Worm (Caenorhabditis elegans) whole organism, L3 larva: ENCODE data around the gene W04D12.1.

ENCODE experiments used
- aly-2 ChIP-seq: fragments of 150-350 bp; optimal IDR thresholded peaks from 2 replicates; lab custom pipeline; 2014; ENCODE audit warnings: missing biosample characterization, missing genetic modification characterization
- ama-1 ChIP-seq: fragments of 150-350 bp; optimal IDR thresholded peaks from 2 replicates; lab custom pipeline; 2018
- ceh-16 ChIP-seq: sonication (generic microtip); optimal IDR thresholded peaks from 2 replicates; lab custom pipeline; 2017; ENCODE audit warnings: missing biosample characterization, missing genetic modification characterization
- ceh-28 ChIP-seq: fragments of 150-350 bp; optimal IDR thresholded peaks from 2 replicates; lab custom pipeline; 2014; ENCODE audit warnings: missing biosample characterization, missing genetic modification reagents, missing genetic modification characterization
- ceh-82 ChIP-seq: fragments of 150-350 bp; optimal IDR thresholded peaks from 2 replicates; lab custom pipeline; 2014; ENCODE audit warnings: missing biosample characterization, missing genetic modification characterization
- egl-27 ChIP-seq: sonication (generic microtip); optimal IDR thresholded peaks from 4 replicates; lab custom pipeline; 2017; ENCODE audit warnings: missing biosample characterization, missing genetic modification reagents, missing genetic modification characterization
- egl-5 ChIP-seq: fragments of 150-350 bp; optimal IDR thresholded peaks from 2 replicates; lab custom pipeline; 2017; ENCODE audit warnings: missing biosample characterization, missing genetic modification reagents, missing genetic modification characterization, inconsistent platforms
- elt-1 ChIP-seq: fragments of 150-350 bp; optimal IDR thresholded peaks from 2 replicates; lab custom pipeline; 2014; ENCODE audit warnings: missing biosample characterization, missing genetic modification characterization
- elt-2 ChIP-seq: sonication (generic microtip); optimal IDR thresholded peaks from 2 replicates; lab custom pipeline; 2016; ENCODE audit warnings: missing genetic modification reagents, mild to moderate bottlenecking, missing genetic modification characterization, missing compliant biosample characterization
- elt-3 ChIP-seq, 3 experiments: fragments of 150-350 bp in 1 of 3; sonication (generic microtip) in 2 of 3; optimal IDR thresholded peaks; 2 replicates in 2 of 3; 4 replicates in 1 of 3; lab custom pipeline; 2014 to 2017; ENCODE audit warnings: missing biosample characterization in 3 of 3, missing genetic modification characterization in 3 of 3
- fos-1 ChIP-seq: fragments of 150-350 bp; optimal IDR thresholded peaks from 2 replicates; lab custom pipeline; 2014; ENCODE audit warnings: missing biosample characterization, missing genetic modification characterization
- jun-1 ChIP-seq: fragments of 150-350 bp; optimal IDR thresholded peaks from 2 replicates; lab custom pipeline; 2014; ENCODE audit warnings: missing biosample characterization, missing genetic modification reagents, missing genetic modification characterization
- lin-15B ChIP-seq: fragments of 150-350 bp; optimal IDR thresholded peaks from 2 replicates; lab custom pipeline; 2014; ENCODE audit warnings: missing biosample characterization, missing genetic modification characterization
- lsy-12 ChIP-seq: sonication (generic microtip); optimal IDR thresholded peaks from 2 replicates; lab custom pipeline; 2016; ENCODE audit warnings: mild to moderate bottlenecking, missing genetic modification characterization, missing compliant biosample characterization
- mdl-1 ChIP-seq: fragments of 150-350 bp; optimal IDR thresholded peaks from 2 replicates; lab custom pipeline; 2014; ENCODE audit warnings: missing biosample characterization, missing genetic modification characterization
- mml-1 ChIP-seq: fragments of 150-350 bp; sonication (generic microtip); optimal IDR thresholded peaks from 3 replicates; lab custom pipeline; 2014; ENCODE audit warnings: missing biosample characterization, missing genetic modification characterization
- nfya-1 ChIP-seq: sonication (generic microtip); optimal IDR thresholded peaks from 2 replicates; lab custom pipeline; 2017; ENCODE audit warnings: missing genetic modification characterization, mild to moderate bottlenecking, missing compliant biosample characterization, antibody characterized with exemption, moderate library complexity; ENCODE audit not compliant: insufficient read depth
- nhr-23 ChIP-seq: fragments of 150-350 bp; optimal IDR thresholded peaks from 2 replicates; lab custom pipeline; 2014; ENCODE audit warnings: missing biosample characterization, missing genetic modification reagents, missing genetic modification characterization
- nhr-237 ChIP-seq: fragments of 150-350 bp; optimal IDR thresholded peaks from 2 replicates; lab custom pipeline; 2014; ENCODE audit warnings: missing biosample characterization, missing genetic modification characterization
- nhr-25 ChIP-seq: sonication (generic microtip); optimal IDR thresholded peaks from 2 replicates; lab custom pipeline; 2017; ENCODE audit warnings: missing biosample characterization, missing genetic modification characterization
- nhr-28 ChIP-seq: fragments of 150-350 bp; optimal IDR thresholded peaks from 2 replicates; lab custom pipeline; 2014; ENCODE audit warnings: missing biosample characterization, missing genetic modification characterization
- nhr-43 ChIP-seq: sonication (generic microtip); optimal IDR thresholded peaks from 2 replicates; lab custom pipeline; 2016; ENCODE audit warnings: mild to moderate bottlenecking, missing genetic modification characterization, missing compliant biosample characterization; ENCODE audit not compliant: poor library complexity, severe bottlenecking
- nhr-67 ChIP-seq: fragments of 150-350 bp; optimal IDR thresholded peaks from 2 replicates; lab custom pipeline; 2014; ENCODE audit warnings: missing biosample characterization, missing genetic modification characterization
- nhr-76 ChIP-seq: fragments of 150-350 bp; sonication (generic microtip); optimal IDR thresholded peaks from 5 replicates; lab custom pipeline; 2014; ENCODE audit warnings: missing biosample characterization, missing genetic modification characterization
- pha-4 ChIP-seq: fragments of 150-350 bp; optimal IDR thresholded peaks from 2 replicates; lab custom pipeline; 2014; ENCODE audit warnings: missing biosample characterization, missing genetic modification reagents, missing genetic modification characterization
- pqm-1 ChIP-seq: fragments of 150-350 bp; optimal IDR thresholded peaks from 2 replicates; lab custom pipeline; 2017; ENCODE audit warnings: missing biosample characterization, missing genetic modification characterization, inconsistent platforms
- skn-1 ChIP-seq: fragments of 150-350 bp; optimal IDR thresholded peaks from 2 replicates; lab custom pipeline; 2014; ENCODE audit warnings: missing biosample characterization, missing genetic modification characterization
- snpc-4 ChIP-seq: fragments of 150-350 bp; optimal IDR thresholded peaks from 2 replicates; lab custom pipeline; 2014; ENCODE audit warnings: missing biosample characterization, missing genetic modification characterization
- tbx-2 ChIP-seq: sonication (generic microtip); optimal IDR thresholded peaks from 2 replicates; lab custom pipeline; 2016; ENCODE audit warnings: mild to moderate bottlenecking, missing genetic modification characterization, missing compliant biosample characterization
- unc-39 ChIP-seq: sonication (generic microtip); optimal IDR thresholded peaks from 4 replicates; lab custom pipeline; 2017; ENCODE audit warnings: missing biosample characterization, missing genetic modification characterization
- unc-62 ChIP-seq: fragments of 150-350 bp; sonication (generic microtip); optimal IDR thresholded peaks from 4 replicates; lab custom pipeline; 2014; ENCODE audit warnings: missing biosample characterization, missing genetic modification reagents, missing genetic modification characterization
- ztf-11 ChIP-seq: fragments of 150-350 bp; optimal IDR thresholded peaks from 2 replicates; lab custom pipeline; 2014; ENCODE audit warnings: missing biosample characterization, missing genetic modification characterization

W04D12.1 gene

ce11 chrIII:5874664-5875417 is 38.1 kb downstream of the W04D12.1 start:
- TF ChIP-seq nhr-43 (tag; lab: Kevin White, UChicago) (peak; percentile 52), ama-1 (lab: Kevin White, UChicago) (peak; percentile 48), mdl-1 (no peak)
- TF ChIP-seq, all 47 proteins: peak for 2

- TF ChIP-seq ama-1 (lab: Kevin White, UChicago) (no peak), nhr-28 (tag; lab: Kevin White, UChicago) (no peak), elt-3 (tag; optimal IDR thresholded peaks at IDR 0.05; lab: Kevin White, UChicago) (no peak), mml-1 (tag; lab: Kevin White, UChicago) (no peak), tbx-2 (no peak), ceh-82 (tag; lab: Kevin White, UChicago) (no peak), ztf-11 (tag; lab: Kevin White, UChicago) (no peak), egl-5 (no peak), lsy-12 (tag; lab: Kevin White, UChicago) (no peak), ceh-28 (no peak), egl-27 (tag; lab: Kevin White, UChicago) (no peak), unc-62 (GFP tag; lab: Kevin White, UChicago) (no peak), nhr-67 (tag; lab: Kevin White, UChicago) (no peak), nhr-76 (no peak), pqm-1 (no peak), unc-39 (tag; lab: Kevin White, UChicago) (no peak)
These were observed 38.6 kb downstream of the W04D12.1 start for ce11 chrIII:5875418-5875702.

- peak; percentile 48 for TF ChIP-seq elt-2
- no peak for TF ChIP-seq pha-4
- no peak for TF ChIP-seq nhr-76
- TF ChIP-seq pqm-1, result no peak
- peak; percentile 64 for TF ChIP-seq elt-1 (tag; lab: Kevin White, UChicago)
- TF ChIP-seq, all 47 proteins: peak for 2
These were observed 39.0 kb downstream of the W04D12.1 start for ce11 chrIII:5875705-5876104.

ce11 chrIII:5876140-5876675 is 39.5 kb downstream of the W04D12.1 start, which contains the start of gene aldo-2:
Gene aldo-2, minus strand, starts transcription at chrIII:5876625.
- TF ChIP-seq nhr-67 (tag; lab: Kevin White, UChicago) (no peak), nhr-23 (peak; percentile 43), elt-1 (tag; lab: Kevin White, UChicago) (no peak), mdl-1 (no peak), lsy-12 (tag; lab: Kevin White, UChicago) (peak; percentile 27), nhr-25 (tag; lab: Kevin White, UChicago) (peak; percentile 58), ama-1 (lab: Kevin White, UChicago) (peak; percentile 93), lin-15B (peak; percentile 42), skn-1 (tag; lab: Kevin White, UChicago) (no peak), nhr-237 (no peak), ceh-16 (no peak), nhr-76 (no peak), aly-2 (no peak), pha-4 (peak; percentile 64), jun-1 (no peak), elt-2 (peak; percentile 3), elt-3 (tag; optimal IDR thresholded peaks at IDR 0.05; lab: Kevin White, UChicago) (peak in 1 of 3 experiments; percentile 7), nfya-1 (tag; lab: Kevin White, UChicago) (no peak), snpc-4 (no peak), fos-1 (tag; lab: Kevin White, UChicago) (no peak), nhr-28 (tag; lab: Kevin White, UChicago) (no peak), ceh-82 (tag; lab: Kevin White, UChicago) (no peak), pqm-1 (no peak)

- TF ChIP-seq elt-2 (peak; percentile 51), jun-1 (no peak), nhr-23 (peak; percentile 10), lsy-12 (tag; lab: Kevin White, UChicago) (no peak)
These were observed 40.3 kb downstream of the W04D12.1 start for ce11 chrIII:5876867-5877641.
